Worm (Caenorhabditis elegans): ENCODE data around the gene pigb-1.
A peak's percentile ranks its signal among the peaks of the same experiment; 100 is the strongest.

pigb-1 gene

ce11 chrII:4942397-4942796, 50.5 kb downstream of the pigb-1 start (continued):
- TF ChIP-seq Y48G9A.11 (GFP tag; IDR thresholded peaks at IDR 0.05) (peak; percentile 79), sdz-12 (GFP tag; optimal IDR thresholded peaks at IDR 0.05) (no peak), R02D3.7 (tag; optimal IDR thresholded peaks at IDR 0.05) (no peak), ZK337.2 (GFP tag; IDR thresholded peaks at IDR 0.05) (no peak), nhr-111 (GFP tag; optimal IDR thresholded peaks at IDR 0.05) (peak; percentile 38), nhr-28 (tag; optimal IDR thresholded peaks at IDR 0.05) (no peak), mxl-2 (GFP tag; conservative IDR thresholded peaks at IDR 0.05) (no peak; the same call in 1 of the 2 replicates), hlh-11 (tag; optimal IDR thresholded peaks at IDR 0.05) (no peak), ces-1 (GFP tag; optimal IDR thresholded peaks at IDR 0.05) (no peak), fos-1 (tag; optimal IDR thresholded peaks at IDR 0.05) (no peak), egl-43 (GFP tag; IDR thresholded peaks at IDR 0.05) (peak; percentile 82), ceh-32 (tag; optimal IDR thresholded peaks at IDR 0.05; ENCODE audit: poor library complexity) (no peak), Y5F2A.4 (GFP tag; optimal IDR thresholded peaks at IDR 0.05) (peak; percentile 58), unc-39 (tag; optimal IDR thresholded peaks at IDR 0.05) (no peak), tag-97 (GFP tag; IDR thresholded peaks at IDR 0.05) (no peak), attf-4 (tag; optimal IDR thresholded peaks at IDR 0.05) (no peak), nhr-25 (tag; optimal IDR thresholded peaks at IDR 0.05; ENCODE audit: borderline replicate concordance, insufficient read depth) (peak; percentile 57), rbr-2 (tag; optimal IDR thresholded peaks at IDR 0.05) (peak; percentile 42), ZK546.5 (tag; optimal IDR thresholded peaks at IDR 0.05) (no peak), dmd-6 (GFP tag; IDR thresholded peaks at IDR 0.05) (peak; percentile 47), snpc-1.2 (GFP tag; IDR thresholded peaks at IDR 0.05) (no peak), set-16 (GFP tag; IDR thresholded peaks at IDR 0.05) (peak; percentile 65), mep-1 (tag; optimal IDR thresholded peaks at IDR 0.05) (peak; percentile 27), jun-1 (tag; optimal IDR thresholded peaks at IDR 0.05) (peak; percentile 6), arid-1 (GFP tag; conservative IDR thresholded peaks at IDR 0.05) (peak; percentile 84), nhr-76 (tag; optimal IDR thresholded peaks at IDR 0.05) (no peak), nhr-102 (tag; optimal IDR thresholded peaks at IDR 0.05) (peak; percentile 0), zfp-2 (tag; optimal IDR thresholded peaks at IDR 0.05) (no peak), mxl-3 (GFP tag; optimal IDR thresholded peaks at IDR 0.05) (peak; percentile 7), ztf-7 (tag; optimal IDR thresholded peaks at IDR 0.05) (no peak), daf-12 (tag; optimal IDR thresholded peaks at IDR 0.05) (no peak), zip-11 (GFP tag; IDR thresholded peaks at IDR 0.05) (no peak), dpl-1 (GFP tag; optimal IDR thresholded peaks at IDR 0.05) (no peak), nhr-10 (tag; optimal IDR thresholded peaks at IDR 0.05) (no peak), ceh-28 (tag; optimal IDR thresholded peaks at IDR 0.05) (no peak), aha-1 (tag) (peak; percentile 51), ama-1 (optimal IDR thresholded peaks at IDR 0.05) (peak; percentile 90), unc-130 (GFP tag; optimal IDR thresholded peaks at IDR 0.05) (peak; percentile 66), nhr-6 (tag; optimal IDR thresholded peaks at IDR 0.05) (peak; percentile 25), dve-1 (tag; optimal IDR thresholded peaks at IDR 0.05; ENCODE audit: insufficient read depth) (peak; percentile 23), lsy-2 (tag; optimal IDR thresholded peaks at IDR 0.05) (peak in 1 of 2 experiments; percentile 16), T26A8.4 (GFP tag; IDR thresholded peaks at IDR 0.05) (peak; percentile 71), nhr-77 (tag; optimal IDR thresholded peaks at IDR 0.05) (no peak), zfp-3 (GFP tag; conservative IDR thresholded peaks at IDR 0.05) (peak; percentile 82), duxl-1 (tag; optimal IDR thresholded peaks at IDR 0.05; ENCODE audit: poor library complexity) (peak; percentile 80), php-3 (GFP tag; IDR thresholded peaks at IDR 0.05) (peak; percentile 43), lin-38 (GFP tag; IDR thresholded peaks at IDR 0.05) (peak; percentile 76), F49E8.2 (tag; optimal IDR thresholded peaks at IDR 0.05; ENCODE audit: borderline replicate concordance) (peak; percentile 54), ceh-62 (tag; optimal IDR thresholded peaks at IDR 0.05) (no peak), lin-39 (tag; optimal IDR thresholded peaks at IDR 0.05) (no peak), daf-19 (GFP tag; conservative IDR thresholded peaks at IDR 0.05) (peak; percentile 71), F10B5.3 (tag; optimal IDR thresholded peaks at IDR 0.05) (no peak)
